Fruit fly (Drosophila melanogaster): ENCODE results near the gene Mst84B.
A peak's percentile ranks its signal among the peaks of the same experiment; 100 is the strongest.

The Mst84B gene

DNA sequence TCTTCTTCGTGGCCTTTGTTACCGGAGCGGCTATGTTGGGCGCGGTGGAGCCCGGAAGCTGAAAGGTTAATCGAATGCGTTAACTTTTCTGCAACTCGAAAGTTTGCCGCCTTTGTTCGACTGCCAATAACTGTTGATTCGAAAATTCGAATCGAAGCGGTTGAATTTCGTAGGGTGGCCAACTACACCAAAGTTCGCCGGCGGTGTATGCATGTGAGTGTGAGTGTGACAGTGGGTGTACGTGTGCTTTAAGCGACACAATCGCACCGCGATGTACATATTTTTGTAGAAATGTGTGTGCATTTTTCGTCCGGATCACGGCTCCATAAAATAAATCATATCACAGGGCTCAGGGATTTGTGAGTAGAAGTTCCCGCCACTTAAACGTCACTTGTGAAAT, 23.5 kb downstream of the Mst84B start (continued):
- TF ChIP-seq Jarid2 (GFP tag; optimal IDR thresholded peaks at IDR 0.05): no peak
- TF ChIP-seq CG4328 (GFP tag; optimal IDR thresholded peaks at IDR 0.05): no peak
- TF ChIP-seq Nf-YB (GFP tag; optimal IDR thresholded peaks at IDR 0.05): no peak
- TF ChIP-seq ac (GFP tag; optimal IDR thresholded peaks at IDR 0.05): no peak
- TF ChIP-seq CG2120 (GFP tag; optimal IDR thresholded peaks at IDR 0.05): no peak
- peak; percentile 0 for TF ChIP-seq CrebB (tag; optimal IDR thresholded peaks at IDR 0.05)
- TF ChIP-seq Sox100B (GFP tag; optimal IDR thresholded peaks at IDR 0.05): no peak
- no peak for TF ChIP-seq CG8388 (GFP tag; optimal IDR thresholded peaks at IDR 0.05)
- no peak for TF ChIP-seq CG9876 (GFP tag; optimal IDR thresholded peaks at IDR 0.05)
- TF ChIP-seq ap (GFP tag; IDR thresholded peaks at IDR 0.05): no peak
- TF ChIP-seq CG12071 (GFP tag; optimal IDR thresholded peaks at IDR 0.05): no peak
- peak; percentile 39; the same call in 1 of the 2 replicates for TF ChIP-seq ranshi (GFP tag; IDR thresholded peaks at IDR 0.05)
- peak; percentile 4 for TF ChIP-seq YL-1 (GFP tag; optimal IDR thresholded peaks at IDR 0.05)
- no peak for TF ChIP-seq Atf3 (GFP tag; optimal IDR thresholded peaks at IDR 0.05)
- TF ChIP-seq org-1 (GFP tag; optimal IDR thresholded peaks at IDR 0.05): no peak
- TF ChIP-seq sisA (GFP tag; IDR thresholded peaks at IDR 0.05): no peak
- TF ChIP-seq Oaz (GFP tag; IDR thresholded peaks at IDR 0.05): no peak
- no peak for TF ChIP-seq CG7839 (tag; optimal IDR thresholded peaks at IDR 0.05)
- TF ChIP-seq kay (GFP tag; optimal IDR thresholded peaks at IDR 0.05): no peak
- TF ChIP-seq emc (GFP tag; optimal IDR thresholded peaks at IDR 0.05): no peak
- TF ChIP-seq CG13424 (tag; optimal IDR thresholded peaks at IDR 0.05): no peak
- no peak for TF ChIP-seq chm (GFP tag; IDR thresholded peaks at IDR 0.05)
- TF ChIP-seq CoRest (tag; optimal IDR thresholded peaks at IDR 0.05): no peak
- TF ChIP-seq Eip74EF (GFP tag; optimal IDR thresholded peaks at IDR 0.05): no peak
- peak; percentile 22; the same call in 1 of the 2 replicates for TF ChIP-seq CG13287 (GFP tag; IDR thresholded peaks at IDR 0.05; ENCODE audit: partially characterized antibody)
- TF ChIP-seq Blimp-1 (GFP tag; optimal IDR thresholded peaks at IDR 0.05): no peak
- no peak for TF ChIP-seq ttk (GFP tag; IDR thresholded peaks at IDR 0.05)
- TF ChIP-seq ewg (GFP tag; optimal IDR thresholded peaks at IDR 0.05): no peak
- TF ChIP-seq Doc3 (GFP tag; IDR thresholded peaks at IDR 0.05; ENCODE audit: partially characterized antibody): no peak
- no peak for TF ChIP-seq Ets65A (GFP tag)
- no peak for TF ChIP-seq CG1792 (GFP tag; optimal IDR thresholded peaks at IDR 0.05)
- peak; percentile 21 for TF ChIP-seq scrt (GFP tag; optimal IDR thresholded peaks at IDR 0.05)
- no peak for TF ChIP-seq Ssrp (tag; optimal IDR thresholded peaks at IDR 0.05)
- no peak for TF ChIP-seq CG17186 (GFP tag; optimal IDR thresholded peaks at IDR 0.05)
- peak; percentile 24 for TF ChIP-seq CG4617 (GFP tag; optimal IDR thresholded peaks at IDR 0.05; ENCODE audit: borderline replicate concordance)
- no peak for TF ChIP-seq cas (GFP tag; IDR thresholded peaks at IDR 0.05)
- TF ChIP-seq sima (GFP tag; optimal IDR thresholded peaks at IDR 0.05): no peak
- TF ChIP-seq E2f1 (GFP tag; IDR thresholded peaks at IDR 0.05): no peak
- no peak for TF ChIP-seq mld (GFP tag; IDR thresholded peaks at IDR 0.05; ENCODE audit: partially characterized antibody)
- TF ChIP-seq twi (tag; optimal IDR thresholded peaks at IDR 0.05): no peak
- peak; percentile 5; the same call in 1 of the 3 replicates for TF ChIP-seq zfh1 (GFP tag; IDR thresholded peaks at IDR 0.05)
- no peak for TF ChIP-seq CG11085 (GFP tag; IDR thresholded peaks at IDR 0.05)
- no peak for TF ChIP-seq Spps (tag; optimal IDR thresholded peaks at IDR 0.05)
- no peak for TF ChIP-seq CG12744 (GFP tag; optimal IDR thresholded peaks at IDR 0.05)
- TF ChIP-seq Max (GFP tag; optimal IDR thresholded peaks at IDR 0.05): no peak
- TF ChIP-seq kni (GFP tag; optimal IDR thresholded peaks at IDR 0.05): no peak
- TF ChIP-seq CG31365 (tag; optimal IDR thresholded peaks at IDR 0.05): no peak
- TF ChIP-seq row (GFP tag; IDR thresholded peaks at IDR 0.05): 0 out of 3 replicates have a peak, but pooled peaks have one; percentile 27
- TF ChIP-seq ara (GFP tag; IDR thresholded peaks at IDR 0.05): 0 out of 2 replicates have a peak, but pooled peaks have one; percentile 14
- no peak for TF ChIP-seq Pdp1 (GFP tag; optimal IDR thresholded peaks at IDR 0.05)
- peak; percentile 41; the same call in 1 of the 2 replicates for TF ChIP-seq CG32767 (GFP tag; IDR thresholded peaks at IDR 0.05)

All from whole organism, embryonic.